Worm (Caenorhabditis elegans) whole organism, early embryonic: ENCODE results near the gene M03C11.1.
A peak's percentile ranks its signal among the peaks of the same experiment; 100 is the strongest.

Source experiments
- B0310.2 ChIP-seq: sonication (generic microtip); optimal IDR thresholded peaks from 2 replicates; lab custom pipeline; 2016; ENCODE audit warnings: mild to moderate bottlenecking, missing genetic modification characterization, missing compliant biosample characterization
- F13C5.2 ChIP-seq: sonication (generic microtip); optimal IDR thresholded peaks from 2 replicates; lab custom pipeline; 2017; ENCODE audit warnings: mild to moderate bottlenecking, missing genetic modification characterization, inconsistent platforms, missing compliant biosample characterization
- aly-1 ChIP-seq: sonication (generic microtip); optimal IDR thresholded peaks from 2 replicates; lab custom pipeline; 2016; ENCODE audit warnings: missing genetic modification characterization, missing compliant biosample characterization
- ama-1 ChIP-seq: fragments of 150-350 bp; optimal IDR thresholded peaks from 2 replicates; lab custom pipeline; 2014
- ceh-36 ChIP-seq: sonication (generic microtip); optimal IDR thresholded peaks from 2 replicates; lab custom pipeline; 2016; ENCODE audit warnings: missing genetic modification characterization, inconsistent platforms, missing compliant biosample characterization
- ets-7 ChIP-seq: sonication (generic microtip); optimal IDR thresholded peaks from 2 replicates; lab custom pipeline; 2016; ENCODE audit warnings: missing genotype, missing genetic modification characterization, missing compliant biosample characterization
- flt-1 ChIP-seq: fragments of 200-800 bp; sonication (Bioruptor generic); IDR thresholded peaks from 2 replicates; pipeline ENCODE4 v1.3.6; 2022; ENCODE audit warnings: missing genetic modification characterization, missing compliant biosample characterization
- hmbx-1 ChIP-seq: sonication (generic microtip); optimal IDR thresholded peaks from 2 replicates; lab custom pipeline; 2016; ENCODE audit warnings: mild to moderate bottlenecking, missing genetic modification characterization, missing compliant biosample characterization
- hmg-4 ChIP-seq: fragments of 200-800 bp; sonication (Bioruptor generic); optimal IDR thresholded peaks from 2 replicates; lab custom pipeline; 2018; ENCODE audit warnings: mild to moderate bottlenecking, missing genetic modification characterization, missing compliant biosample characterization
- hnd-1 ChIP-seq: sonication (generic microtip); optimal IDR thresholded peaks from 2 replicates; lab custom pipeline; 2016; ENCODE audit warnings: missing genetic modification characterization, missing compliant biosample characterization
- scrt-1 ChIP-seq: fragments of 200-800 bp; sonication (Bioruptor generic); IDR thresholded peaks from 2 replicates; pipeline ENCODE4 v1.3.6; 2022; ENCODE audit warnings: missing genetic modification characterization, missing compliant biosample characterization
- tbx-11 ChIP-seq: fragments of 200-800 bp; sonication (Bioruptor generic); IDR thresholded peaks from 2 replicates; pipeline ENCODE4 v1.3.6; 2022; ENCODE audit warnings: missing genetic modification characterization, missing compliant biosample characterization
- tbx-37 ChIP-seq: fragments of 200-800 bp; sonication (Bioruptor generic); conservative IDR thresholded peaks from 2 replicates; pipeline ENCODE4 v1.3.6; 2022; ENCODE audit warnings: missing genetic modification reagents, missing genetic modification characterization, missing compliant biosample characterization
- tra-4 ChIP-seq: sonication (generic microtip); optimal IDR thresholded peaks from 2 replicates; lab custom pipeline; 2017; ENCODE audit warnings: missing genetic modification characterization, missing compliant biosample characterization

- TF ChIP-seq B0310.2 (tag; lab: Kevin White, UChicago) (no peak), ama-1 (lab: Kevin White, UChicago) (no peak), flt-1 (GFP tag; lab: Robert Waterston, UW) (no peak), ets-7 (tag; lab: Kevin White, UChicago) (no peak), hmg-4 (no peak), hnd-1 (tag; lab: Kevin White, UChicago) (no peak), F13C5.2 (tag; lab: Kevin White, UChicago) (no peak), tbx-11 (GFP tag; lab: Robert Waterston, UW) (no peak), scrt-1 (GFP tag; lab: Robert Waterston, UW) (no peak), hmbx-1 (tag; lab: Kevin White, UChicago) (no peak), tra-4 (tag; lab: Kevin White, UChicago) (no peak), ceh-36 (tag; lab: Kevin White, UChicago) (no peak), aly-1 (tag; lab: Kevin White, UChicago) (no peak), tbx-37 (GFP tag; lab: Robert Waterston, UW) (0 out of 2 replicates have a peak, but pooled peaks have one; percentile 2)
These were observed 22.0 kb downstream of the M03C11.1 start for ce11 chrIII:10373845-10374244.
